Fruit fly (Drosophila melanogaster): ENCODE measurements around the gene alph.

DNA sequence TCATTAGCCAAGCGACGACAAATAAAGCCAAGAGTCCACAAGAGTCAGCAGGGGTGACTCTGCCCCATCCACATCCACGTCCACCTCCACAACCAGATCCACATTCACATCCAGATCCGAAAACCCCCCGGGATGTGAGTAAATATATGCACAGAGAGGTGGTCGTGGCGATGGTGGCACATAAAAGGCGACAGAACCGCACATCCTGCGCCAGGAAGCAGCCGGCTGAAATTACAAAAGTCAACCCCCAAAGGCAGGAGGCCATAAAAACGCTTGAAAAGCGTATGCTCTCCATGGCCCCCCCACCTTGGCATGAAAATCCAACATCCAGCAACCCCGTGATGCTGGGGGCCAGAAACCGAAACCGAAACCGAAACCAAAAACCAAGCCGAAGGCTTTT, 40.9 kb upstream of the alph start:
- TF ChIP-seq Side (GFP tag; optimal IDR thresholded peaks at IDR 0.05) (no peak), CG2129 (GFP tag; IDR thresholded peaks at IDR 0.05; ENCODE audit: partially characterized antibody) (no peak), CG5245 (GFP tag; optimal IDR thresholded peaks at IDR 0.05) (no peak), pan (optimal IDR thresholded peaks at IDR 0.05) (no peak), pan (GFP tag; optimal IDR thresholded peaks at IDR 0.05 in 1 of 2, IDR thresholded peaks at IDR 0.05 in 1 of 2) (no peak), CG15479 (GFP tag; optimal IDR thresholded peaks at IDR 0.05) (no peak), Dfd (GFP tag; optimal IDR thresholded peaks at IDR 0.05) (no peak), CG4730 (GFP tag; IDR thresholded peaks at IDR 0.05) (no peak), CG9609 (GFP tag; optimal IDR thresholded peaks at IDR 0.05) (no peak), gce (GFP tag; IDR thresholded peaks at IDR 0.05) (no peak), Ets65A (GFP tag) (peak; percentile 70), lov (optimal IDR thresholded peaks at IDR 0.05) (no peak), lov (GFP tag; IDR thresholded peaks at IDR 0.05) (no peak), CG14050 (GFP tag; IDR thresholded peaks at IDR 0.05) (no peak), Gsc (GFP tag; IDR thresholded peaks at IDR 0.05) (no peak)

Data from whole organism, embryonic.